Fruit fly (Drosophila melanogaster) whole organism, embryonic: ENCODE measurements around the gene Cyp12a5.
A peak's percentile ranks its signal among the peaks of the same experiment; 100 is the strongest.

Source experiments
- Ada2b ChIP-seq: fragments of 200-800 bp; sonication (Bioruptor generic); IDR thresholded peaks from 2 replicates; pipeline ENCODE4 v1.3.6; 2022; ENCODE audit warnings: missing biosample characterization, missing genetic modification characterization
- Asciz ChIP-seq: fragments of 200-800 bp; sonication (Bioruptor generic); optimal IDR thresholded peaks from 2 replicates; lab custom pipeline; 2017; ENCODE audit warnings: missing biosample characterization, mild to moderate bottlenecking, missing genetic modification characterization, missing genetic modification reagents
- Blimp-1 ChIP-seq: fragments of 200-800 bp; sonication (Bioruptor generic); optimal IDR thresholded peaks from 3 replicates; lab custom pipeline; 2018; ENCODE audit warnings: missing biosample characterization, missing genetic modification characterization, mild to moderate bottlenecking, moderate library complexity, missing genetic modification reagents
- CG10654 ChIP-seq: fragments of 200-800 bp; sonication (Bioruptor generic); optimal IDR thresholded peaks from 2 replicates; lab custom pipeline; 2016; ENCODE audit warnings: missing biosample characterization, missing genetic modification characterization
- CG12744 ChIP-seq: fragments of 200-800 bp; sonication (Bioruptor generic); optimal IDR thresholded peaks from 2 replicates; lab custom pipeline; 2016; ENCODE audit warnings: missing biosample characterization, missing genetic modification characterization
- CG13287 ChIP-seq: fragments of 200-800 bp; sonication (Bioruptor generic); IDR thresholded peaks from 2 replicates; pipeline ENCODE4 v1.3.6; 2022; ENCODE audit warnings: missing biosample characterization, missing genetic modification characterization; ENCODE audit not compliant: partially characterized antibody
- CG13296 ChIP-seq: fragments of 200-800 bp; sonication (Bioruptor generic); optimal IDR thresholded peaks from 3 replicates; lab custom pipeline; 2018; ENCODE audit warnings: missing biosample characterization, mild to moderate bottlenecking, missing genetic modification characterization
- CG1647 ChIP-seq: fragments of 200-800 bp; sonication (Bioruptor generic); optimal IDR thresholded peaks from 3 replicates; lab custom pipeline; 2016; ENCODE audit warnings: missing biosample characterization, missing genetic modification characterization
- CG17568 ChIP-seq: fragments of 200-800 bp; sonication (Bioruptor generic); optimal IDR thresholded peaks from 2 replicates; lab custom pipeline; 2018; ENCODE audit warnings: missing biosample characterization, mild to moderate bottlenecking, missing genetic modification characterization, moderate library complexity
- CG31365 ChIP-seq: fragments of 200-800 bp; sonication (Bioruptor generic); optimal IDR thresholded peaks from 2 replicates; lab custom pipeline; 2018; ENCODE audit warnings: missing biosample characterization, mild to moderate bottlenecking, missing genetic modification characterization
- CG32532 ChIP-seq: fragments of 200-800 bp; sonication (Bioruptor generic); IDR thresholded peaks from 2 replicates; pipeline ENCODE4 v1.3.6; 2022; ENCODE audit warnings: missing biosample characterization, missing genetic modification characterization
- CG4282 ChIP-seq: fragments of 200-800 bp; sonication (Bioruptor generic); optimal IDR thresholded peaks from 2 replicates; lab custom pipeline; 2016; ENCODE audit warnings: missing biosample characterization, missing genetic modification characterization
- CG7745 ChIP-seq: fragments of 200-800 bp; sonication (Bioruptor generic); optimal IDR thresholded peaks from 2 replicates; lab custom pipeline; 2018; ENCODE audit warnings: missing biosample characterization, mild to moderate bottlenecking, missing genetic modification characterization, moderate library complexity
- CG8290 ChIP-seq, 3 experiments: fragments of 200-800 bp; sonication (Bioruptor generic); optimal IDR thresholded peaks; 2 replicates each; lab custom pipeline; 2016 to 2019; ENCODE audit warnings: missing biosample characterization in 3 of 3, missing genetic modification characterization in 3 of 3, mild to moderate bottlenecking in 2 of 3, moderate library complexity in 1 of 3
- CG8478 ChIP-seq: fragments of >200 bp; optimal IDR thresholded peaks from 2 replicates; lab custom pipeline; 2018
- CG8765 ChIP-seq: fragments of 200-800 bp; sonication (Bioruptor generic); IDR thresholded peaks from 2 replicates; pipeline ENCODE4 v1.3.6; 2022; ENCODE audit warnings: missing biosample characterization, missing genetic modification characterization
- CG9609 ChIP-seq: fragments of 200-800 bp; sonication (Bioruptor generic); optimal IDR thresholded peaks from 3 replicates; lab custom pipeline; 2016; ENCODE audit warnings: missing biosample characterization, missing genetic modification characterization
- D19B ChIP-seq: fragments of 200-800 bp; sonication (Bioruptor generic); optimal IDR thresholded peaks from 2 replicates; lab custom pipeline; 2017; ENCODE audit warnings: missing biosample characterization, mild to moderate bottlenecking, missing genetic modification characterization
- Dad ChIP-seq: fragments of 200-800 bp; sonication (Bioruptor generic); optimal IDR thresholded peaks from 3 replicates; lab custom pipeline; 2016; ENCODE audit warnings: missing biosample characterization, missing genetic modification characterization
- Dfd ChIP-seq, 2 experiments: fragments of >200 bp; optimal IDR thresholded peaks; 2 replicates each; lab custom pipeline; 2017; ENCODE audit warnings: missing biosample characterization in 2 of 2, missing genetic modification characterization in 2 of 2
- Dip2 ChIP-seq: fragments of 200-800 bp; sonication (Bioruptor generic); IDR thresholded peaks from 2 replicates; pipeline ENCODE4 v1.3.6; 2022; ENCODE audit warnings: missing biosample characterization, missing genetic modification characterization
- Dip3 ChIP-seq: fragments of 200-800 bp; sonication (Bioruptor generic); optimal IDR thresholded peaks from 3 replicates; lab custom pipeline; 2016; ENCODE audit warnings: missing biosample characterization, missing genetic modification characterization
- Hr51 ChIP-seq, 2 experiments: fragments of 200-800 bp; sonication (Bioruptor generic); optimal IDR thresholded peaks; 2 replicates in 1 of 2; 3 replicates in 1 of 2; lab custom pipeline; 2016 to 2018; ENCODE audit warnings: missing biosample characterization in 2 of 2, missing genetic modification characterization in 2 of 2, mild to moderate bottlenecking in 1 of 2, moderate library complexity in 1 of 2
- Rfx ChIP-seq: fragments of 200-800 bp; sonication (Bioruptor generic); IDR thresholded peaks from 2 replicates; pipeline ENCODE4 v1.3.6; 2022; ENCODE audit warnings: missing biosample characterization, missing genetic modification characterization
- Tbp ChIP-seq: fragments of >200 bp; optimal IDR thresholded peaks from 2 replicates; lab custom pipeline; 2018; ENCODE audit warnings: missing biosample characterization, missing genetic modification characterization
- ara ChIP-seq: fragments of 200-800 bp; sonication (Bioruptor generic); IDR thresholded peaks from 2 replicates; pipeline ENCODE4 v1.3.6; 2022; ENCODE audit warnings: missing biosample characterization, missing genetic modification characterization
- ase ChIP-seq: fragments of 200-800 bp; sonication (Bioruptor generic); IDR thresholded peaks from 3 replicates; pipeline ENCODE4 v1.3.6; 2022; ENCODE audit warnings: missing biosample characterization, missing genetic modification characterization
- br ChIP-seq: fragments of >200 bp; optimal IDR thresholded peaks from 2 replicates; lab custom pipeline; 2017
- cad ChIP-seq: fragments of >200 bp; optimal IDR thresholded peaks from 2 replicates; lab custom pipeline; 2017; ENCODE audit warnings: missing biosample characterization, missing genetic modification characterization
- croc ChIP-seq: fragments of 200-800 bp; sonication (Bioruptor generic); conservative IDR thresholded peaks from 3 replicates; pipeline ENCODE4 v1.3.6; 2022; ENCODE audit warnings: missing biosample characterization, missing genetic modification characterization
- eyg ChIP-seq: fragments of 200-800 bp; sonication (Bioruptor generic); optimal IDR thresholded peaks from 3 replicates; lab custom pipeline; 2016; ENCODE audit warnings: missing biosample characterization, missing genetic modification characterization
- ftz-f1 ChIP-seq: fragments of 200-800 bp; sonication (Bioruptor generic); optimal IDR thresholded peaks from 2 replicates; lab custom pipeline; 2016; ENCODE audit warnings: missing biosample characterization, missing genetic modification characterization
- fu2 ChIP-seq: fragments of 200-800 bp; sonication (Bioruptor generic); optimal IDR thresholded peaks from 2 replicates; lab custom pipeline; 2016; ENCODE audit warnings: missing biosample characterization, missing genetic modification characterization
- gfzf ChIP-seq: fragments of 200-800 bp; sonication (Bioruptor generic); optimal IDR thresholded peaks from 2 replicates; lab custom pipeline; 2016; ENCODE audit warnings: missing biosample characterization, mild to moderate bottlenecking, missing genetic modification characterization, moderate library complexity
- hb ChIP-seq: fragments of 200-800 bp; sonication (Bioruptor generic); IDR thresholded peaks from 3 replicates; pipeline ENCODE4 v1.3.6; 2022; ENCODE audit warnings: missing biosample characterization, missing genetic modification characterization; ENCODE audit not compliant: partially characterized antibody
- jing ChIP-seq: fragments of 200-800 bp; sonication (Bioruptor generic); optimal IDR thresholded peaks from 2 replicates; lab custom pipeline; 2018; ENCODE audit warnings: missing biosample characterization, mild to moderate bottlenecking, missing genetic modification characterization
- mam ChIP-seq: fragments of 200-800 bp; sonication (Bioruptor generic); optimal IDR thresholded peaks from 3 replicates; lab custom pipeline; 2016; ENCODE audit warnings: missing biosample characterization, missing genetic modification characterization
- odd ChIP-seq: fragments of 200-800 bp; sonication (Bioruptor generic); optimal IDR thresholded peaks from 2 replicates; lab custom pipeline; 2017; ENCODE audit warnings: missing biosample characterization, mild to moderate bottlenecking, missing genetic modification characterization
- onecut ChIP-seq: fragments of 200-800 bp; sonication (Bioruptor generic); IDR thresholded peaks from 2 replicates; pipeline ENCODE4 v1.3.6; 2022; ENCODE audit warnings: missing biosample characterization, missing genetic modification characterization
- p53 ChIP-seq: fragments of 200-800 bp; sonication (Bioruptor generic); optimal IDR thresholded peaks from 2 replicates; lab custom pipeline; 2016; ENCODE audit warnings: missing biosample characterization, missing genetic modification characterization
- pan ChIP-seq, 4 experiments: fragments of >200 bp in 3 of 4; fragments of 200-800 bp in 1 of 4; sonication (Bioruptor generic) in 1 of 4; optimal IDR thresholded peaks in 3 of 4; IDR thresholded peaks in 1 of 4; 2 replicates each; pipeline versions ENCODE4 v1.3.6 to Lab custom; 2017 to 2022; ENCODE audit warnings: missing biosample characterization in 2 of 4, missing genetic modification characterization in 2 of 4, mixed read lengths in 1 of 4
- pho ChIP-seq: fragments of 200-800 bp; sonication (Bioruptor generic); optimal IDR thresholded peaks from 2 replicates; lab custom pipeline; 2016; ENCODE audit warnings: missing biosample characterization, missing genetic modification characterization
- ro ChIP-seq: fragments of 200-800 bp; sonication (Bioruptor generic); IDR thresholded peaks from 2 replicates; pipeline ENCODE4 v1.3.6; 2022; ENCODE audit warnings: missing biosample characterization, missing genetic modification characterization
- salm ChIP-seq: fragments of 200-800 bp; sonication (Bioruptor generic); optimal IDR thresholded peaks from 2 replicates; lab custom pipeline; 2018; ENCODE audit warnings: missing biosample characterization, mild to moderate bottlenecking, missing genetic modification characterization
- scrt ChIP-seq: fragments of 200-800 bp; sonication (Bioruptor generic); optimal IDR thresholded peaks from 2 replicates; lab custom pipeline; 2018; ENCODE audit warnings: missing biosample characterization, mild to moderate bottlenecking, missing genetic modification characterization, moderate library complexity
- tin ChIP-seq: fragments of 200-800 bp; sonication (Bioruptor generic); optimal IDR thresholded peaks from 3 replicates; lab custom pipeline; 2016; ENCODE audit warnings: missing biosample characterization, missing genetic modification characterization
- vnd ChIP-seq: fragments of 200-800 bp; sonication (Bioruptor generic); IDR thresholded peaks from 3 replicates; pipeline ENCODE4 v1.3.6; 2022; ENCODE audit warnings: missing biosample characterization, missing genetic modification characterization; ENCODE audit not compliant: partially characterized antibody
- wek ChIP-seq: fragments of 200-800 bp; sonication (Bioruptor generic); optimal IDR thresholded peaks from 3 replicates; lab custom pipeline; 2018; ENCODE audit warnings: missing biosample characterization, mild to moderate bottlenecking, missing genetic modification characterization, moderate library complexity
- wor ChIP-seq: fragments of 200-800 bp; sonication (Bioruptor generic); IDR thresholded peaks from 2 replicates; pipeline ENCODE4 v1.3.6; 2022; ENCODE audit warnings: missing biosample characterization, missing genetic modification characterization
- zf30C ChIP-seq: fragments of 200-800 bp; sonication (Bioruptor generic); optimal IDR thresholded peaks from 3 replicates; lab custom pipeline; 2018; ENCODE audit warnings: missing biosample characterization, mild to moderate bottlenecking, missing genetic modification characterization
- zfh2 ChIP-seq: fragments of 200-800 bp; sonication (Bioruptor generic); optimal IDR thresholded peaks from 2 replicates; lab custom pipeline; 2016; ENCODE audit warnings: missing biosample characterization, missing genetic modification characterization

Gene Cyp12a5

DNA sequence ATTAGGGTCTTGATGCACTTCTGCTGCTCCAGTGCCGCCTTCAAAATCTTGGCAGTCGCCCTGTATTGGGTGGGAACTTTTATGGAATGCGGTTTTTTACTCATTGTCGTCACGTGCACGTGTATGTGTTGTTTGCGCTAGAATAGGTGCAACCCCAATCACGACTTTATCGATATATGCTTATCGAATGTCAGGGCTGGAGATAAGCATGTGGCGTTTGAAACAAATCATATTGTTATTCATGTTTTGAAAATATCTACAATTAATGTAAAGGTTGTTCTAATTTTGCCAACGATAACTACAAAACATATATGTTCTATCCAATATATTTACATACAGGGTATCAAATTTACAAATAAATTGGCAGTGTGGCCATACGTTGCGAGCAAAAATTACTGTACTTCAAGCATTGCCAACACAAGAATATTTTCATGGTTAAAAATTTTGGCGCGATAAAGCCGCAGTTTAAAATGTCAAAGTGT, 29.7 kb downstream of the Cyp12a5 start, which contains the start of the genes CG42359 and Nsun5 (continued):
- TF ChIP-seq ro (GFP tag; lab: Robert Waterston, UW) (peak; percentile 54; the same call in 1 of the 2 replicates), ftz-f1 (peak; percentile 98), croc (GFP tag; lab: Robert Waterston, UW) (peak; percentile 70), Rfx (GFP tag; lab: Robert Waterston, UW) (peak; percentile 92), Dip2 (GFP tag; lab: Robert Waterston, UW) (no peak), jing (GFP tag; lab: Kevin White, UChicago) (peak; percentile 75), CG10654 (GFP tag; lab: Kevin White, UChicago) (peak; percentile 92), CG8765 (GFP tag; lab: Robert Waterston, UW) (peak; percentile 81), CG31365 (peak; percentile 66), odd (peak; percentile 7), tin (peak; percentile 94), CG4282 (GFP tag; lab: Kevin White, UChicago) (peak; percentile 85), D19B (GFP tag; lab: Kevin White, UChicago) (peak; percentile 100), CG9609 (GFP tag; lab: Kevin White, UChicago) (peak; percentile 93), eyg (peak; percentile 87), CG7745 (peak; percentile 26), Hr51 (GFP tag; optimal IDR thresholded peaks at IDR 0.05; lab: Kevin White, UChicago) (peak; percentile 84 to 87), mam (GFP tag; lab: Kevin White, UChicago) (peak; percentile 93), Dad (peak; percentile 85), pho (peak; percentile 92), fu2 (peak; percentile 90), CG8478 (lab: Kevin White, UChicago) (no peak), Asciz (GFP tag; lab: Kevin White, UChicago) (peak; percentile 84), p53 (GFP tag; lab: Kevin White, UChicago) (peak; percentile 83), Ada2b (GFP tag; lab: Robert Waterston, UW) (peak; percentile 89), gfzf (GFP tag; lab: Kevin White, UChicago) (peak; percentile 88), CG17568 (peak; percentile 76), CG1647 (GFP tag; lab: Kevin White, UChicago) (peak; percentile 90), pan (optimal IDR thresholded peaks at IDR 0.05; lab: Kevin White, UChicago) (no peak), pan (GFP tag; optimal IDR thresholded peaks at IDR 0.05 in 1 of 2, IDR thresholded peaks at IDR 0.05 in 1 of 2) (peak in 1 of 2 experiments; percentile 90), Dfd (GFP tag; optimal IDR thresholded peaks at IDR 0.05; lab: Kevin White, UChicago) (no peak), Blimp-1 (GFP tag; lab: Kevin White, UChicago) (peak; percentile 89), Tbp (GFP tag; lab: Kevin White, UChicago) (no peak), CG13296 (peak; percentile 78), cad (no peak), zf30C (GFP tag; lab: Kevin White, UChicago) (no peak), wek (GFP tag; lab: Kevin White, UChicago) (peak; percentile 85), CG12744 (GFP tag; lab: Kevin White, UChicago) (peak; percentile 86), salm (tag; lab: Kevin White, UChicago) (peak; percentile 75), br (no peak), hb (peak; percentile 73), vnd (GFP tag; lab: Robert Waterston, UW) (peak; percentile 85), Dip3 (GFP tag; lab: Kevin White, UChicago) (peak; percentile 84), zfh2 (peak; percentile 92), onecut (GFP tag; lab: Robert Waterston, UW) (peak; percentile 58), ase (GFP tag; lab: Robert Waterston, UW) (peak; percentile 86), CG13287 (peak; percentile 97), scrt (GFP tag; lab: Kevin White, UChicago) (peak; percentile 74), ara (GFP tag; lab: Robert Waterston, UW) (peak; percentile 89), wor (GFP tag; lab: Robert Waterston, UW) (peak; percentile 65), CG8290 (GFP tag; optimal IDR thresholded peaks at IDR 0.05; lab: Kevin White, UChicago) (peak; percentile 94), CG8290 (tag; optimal IDR thresholded peaks at IDR 0.05; lab: Kevin White, UChicago) (peak; percentile 80 to 96), CG32532 (GFP tag; lab: Robert Waterston, UW) (peak; percentile 92)
